Fruit fly (Drosophila melanogaster) whole organism, embryonic: ENCODE results near the gene prg.

Experiments used
- Adf1 ChIP-seq: fragments of 200-800 bp; sonication (Bioruptor generic); IDR thresholded peaks from 2 replicates; pipeline ENCODE4 v1.3.6; 2022; ENCODE audit warnings: missing biosample characterization, missing genetic modification characterization
- C15 ChIP-seq: fragments of 200-800 bp; sonication (Bioruptor generic); IDR thresholded peaks from 3 replicates; pipeline ENCODE4 v1.3.6; 2022; ENCODE audit warnings: missing biosample characterization, missing genetic modification characterization
- CG10147 ChIP-seq: fragments of 200-800 bp; sonication (Bioruptor generic); optimal IDR thresholded peaks from 2 replicates; lab custom pipeline; 2019; ENCODE audit warnings: missing biosample characterization, mild to moderate bottlenecking, missing genetic modification characterization, moderate library complexity
- CG10321 ChIP-seq: fragments of 200-800 bp; sonication (Bioruptor generic); IDR thresholded peaks from 2 replicates; pipeline ENCODE4 v1.3.6; 2022; ENCODE audit warnings: missing biosample characterization, missing genetic modification characterization
- CG10959 ChIP-seq: fragments of 200-800 bp; sonication (Bioruptor generic); IDR thresholded peaks from 2 replicates; pipeline ENCODE4 v1.3.6; 2022; ENCODE audit warnings: missing biosample characterization, missing genetic modification characterization
- CG11247 ChIP-seq: fragments of 200-800 bp; sonication (Bioruptor generic); IDR thresholded peaks from 2 replicates; pipeline ENCODE4 v1.3.6; 2022; ENCODE audit warnings: missing biosample characterization, missing genetic modification characterization
- CG12071 ChIP-seq: fragments of 200-800 bp; sonication (Bioruptor generic); optimal IDR thresholded peaks from 3 replicates; lab custom pipeline; 2018; ENCODE audit warnings: missing biosample characterization, mild to moderate bottlenecking, missing genetic modification characterization
- CG15696 ChIP-seq: fragments of 200-800 bp; sonication (Bioruptor generic); optimal IDR thresholded peaks from 2 replicates; lab custom pipeline; 2019; ENCODE audit warnings: missing biosample characterization, mild to moderate bottlenecking, missing genetic modification characterization, moderate library complexity
- CG18764 ChIP-seq: fragments of 200-800 bp; sonication (Bioruptor generic); optimal IDR thresholded peaks from 3 replicates; lab custom pipeline; 2016; ENCODE audit warnings: missing biosample characterization, missing genetic modification characterization
- CG31388 ChIP-seq: fragments of 200-800 bp; sonication (Bioruptor generic); optimal IDR thresholded peaks from 2 replicates; lab custom pipeline; 2016; ENCODE audit warnings: missing biosample characterization, missing genetic modification characterization
- CG33213 ChIP-seq: fragments of 200-800 bp; sonication (Bioruptor generic); optimal IDR thresholded peaks from 3 replicates; lab custom pipeline; 2016; ENCODE audit warnings: missing biosample characterization, missing genetic modification characterization
- CG34376 ChIP-seq: fragments of 200-800 bp; sonication (Bioruptor generic); optimal IDR thresholded peaks from 2 replicates; lab custom pipeline; 2018; ENCODE audit warnings: missing biosample characterization, mild to moderate bottlenecking, missing genetic modification characterization
- CG4360 ChIP-seq: fragments of 200-800 bp; sonication (Bioruptor generic); IDR thresholded peaks from 2 replicates; pipeline ENCODE4 v1.3.6; 2022; ENCODE audit warnings: missing biosample characterization, missing genetic modification characterization
- Doc2 ChIP-seq: fragments of 200-800 bp; sonication (Bioruptor generic); IDR thresholded peaks from 2 replicates; pipeline ENCODE4 v1.3.6; 2022; ENCODE audit warnings: missing biosample characterization, missing genetic modification characterization
- Dref ChIP-seq: fragments of 200-800 bp; sonication (Bioruptor generic); IDR thresholded peaks from 2 replicates; pipeline ENCODE4 v1.3.6; 2022; ENCODE audit warnings: missing biosample characterization, missing genetic modification characterization
- E2f2 ChIP-seq: fragments of 200-800 bp; sonication (Bioruptor generic); IDR thresholded peaks from 2 replicates; pipeline ENCODE4 v1.3.6; 2022; ENCODE audit warnings: missing biosample characterization, missing genetic modification characterization
- Ets65A ChIP-seq: fragments of 200-800 bp; sonication (Bioruptor generic); peaks from one replicate; lab custom pipeline; 2016; ENCODE audit warnings: missing biosample characterization, missing genetic modification characterization
- GATAe ChIP-seq: fragments of 200-800 bp; sonication (Bioruptor generic); conservative IDR thresholded peaks from 2 replicates; pipeline ENCODE4 v1.3.6; 2022; ENCODE audit warnings: missing biosample characterization, missing genetic modification characterization
- HLH4C ChIP-seq: fragments of 200-800 bp; sonication (Bioruptor generic); IDR thresholded peaks from 3 replicates; pipeline ENCODE4 v1.3.6; 2022; ENCODE audit warnings: missing biosample characterization, missing genetic modification characterization; ENCODE audit not compliant: partially characterized antibody
- MESR4 ChIP-seq: fragments of 200-800 bp; sonication (Bioruptor generic); optimal IDR thresholded peaks from 2 replicates; lab custom pipeline; 2018; ENCODE audit warnings: missing biosample characterization, mild to moderate bottlenecking, missing genetic modification characterization, moderate library complexity
- Ravus ChIP-seq: fragments of 200-800 bp; sonication (Bioruptor generic); IDR thresholded peaks from 2 replicates; pipeline ENCODE4 v1.3.6; 2022; ENCODE audit warnings: missing biosample characterization, missing genetic modification characterization
- Spps ChIP-seq: fragments of 200-800 bp; sonication (Bioruptor generic); optimal IDR thresholded peaks from 2 replicates; lab custom pipeline; 2018; ENCODE audit warnings: missing biosample characterization, mild to moderate bottlenecking, missing genetic modification characterization
- Trl ChIP-seq, 3 experiments: fragments of >200 bp in 2 of 3; fragments of 200-800 bp in 1 of 3; sonication (Bioruptor generic) in 1 of 3; optimal IDR thresholded peaks; 2 replicates in 1 of 3; 3 replicates in 2 of 3; lab custom pipeline; 2016 to 2017; ENCODE audit warnings: missing biosample characterization in 1 of 3, missing genetic modification characterization in 1 of 3
- Xrp1 ChIP-seq: fragments of 200-800 bp; sonication (Bioruptor generic); IDR thresholded peaks from 2 replicates; pipeline ENCODE4 v1.3.6; 2022; ENCODE audit warnings: missing biosample characterization, missing genetic modification characterization
- YL-1 ChIP-seq: fragments of 200-800 bp; sonication (Bioruptor generic); optimal IDR thresholded peaks from 3 replicates; lab custom pipeline; 2017; ENCODE audit warnings: missing biosample characterization, mild to moderate bottlenecking, missing genetic modification characterization
- bbx ChIP-seq: fragments of 200-800 bp; sonication (Bioruptor generic); IDR thresholded peaks from 2 replicates; pipeline ENCODE4 v1.3.6; 2022; ENCODE audit warnings: missing biosample characterization, missing genetic modification characterization; ENCODE audit not compliant: partially characterized antibody
- danr ChIP-seq: fragments of 200-800 bp; sonication (Bioruptor generic); IDR thresholded peaks from 2 replicates; pipeline ENCODE4 v1.3.6; 2022; ENCODE audit warnings: missing biosample characterization, missing genetic modification characterization
- dimm ChIP-seq: fragments of 200-800 bp; sonication (Bioruptor generic); IDR thresholded peaks from 2 replicates; pipeline ENCODE4 v1.3.6; 2022; ENCODE audit warnings: missing biosample characterization, missing genetic modification characterization
- exex ChIP-seq: fragments of 200-800 bp; sonication (Bioruptor generic); optimal IDR thresholded peaks from 4 replicates; lab custom pipeline; 2018; ENCODE audit warnings: missing biosample characterization, mild to moderate bottlenecking, missing genetic modification characterization, moderate library complexity
- fu2 ChIP-seq: fragments of 200-800 bp; sonication (Bioruptor generic); optimal IDR thresholded peaks from 2 replicates; lab custom pipeline; 2016; ENCODE audit warnings: missing biosample characterization, missing genetic modification characterization
- gfzf ChIP-seq: fragments of 200-800 bp; sonication (Bioruptor generic); optimal IDR thresholded peaks from 2 replicates; lab custom pipeline; 2016; ENCODE audit warnings: missing biosample characterization, mild to moderate bottlenecking, missing genetic modification characterization, moderate library complexity
- grn ChIP-seq: fragments of 200-800 bp; sonication (Bioruptor generic); optimal IDR thresholded peaks from 3 replicates; lab custom pipeline; 2017; ENCODE audit warnings: missing biosample characterization, missing genetic modification characterization
- jigr1 ChIP-seq: fragments of 200-800 bp; sonication (Bioruptor generic); IDR thresholded peaks from 3 replicates; pipeline ENCODE4 v1.3.6; 2022; ENCODE audit warnings: missing biosample characterization, missing genetic modification characterization
- mirr ChIP-seq: fragments of 200-800 bp; sonication (Bioruptor generic); optimal IDR thresholded peaks from 3 replicates; lab custom pipeline; 2018; ENCODE audit warnings: missing biosample characterization, mild to moderate bottlenecking, missing genetic modification characterization
- nerfin-2 ChIP-seq: fragments of 200-800 bp; sonication (Bioruptor generic); IDR thresholded peaks from 2 replicates; pipeline ENCODE4 v1.3.6; 2022; ENCODE audit warnings: missing biosample characterization, missing genetic modification characterization; ENCODE audit not compliant: partially characterized antibody
- sd ChIP-seq: fragments of 200-800 bp; sonication (Bioruptor generic); optimal IDR thresholded peaks from 3 replicates; lab custom pipeline; 2018; ENCODE audit warnings: missing biosample characterization, mild to moderate bottlenecking, missing genetic modification characterization, moderate library complexity
- sqz ChIP-seq: fragments of 200-800 bp; sonication (Bioruptor generic); optimal IDR thresholded peaks from 3 replicates; lab custom pipeline; 2018; ENCODE audit warnings: missing biosample characterization, mild to moderate bottlenecking, missing genetic modification characterization
- stc ChIP-seq: fragments of 200-800 bp; sonication (Bioruptor generic); IDR thresholded peaks from 2 replicates; pipeline ENCODE4 v1.3.6; 2022; ENCODE audit warnings: missing biosample characterization, missing genetic modification characterization
- tgo ChIP-seq: fragments of 200-800 bp; sonication (Bioruptor generic); IDR thresholded peaks from 3 replicates; pipeline ENCODE4 v1.3.6; 2022; ENCODE audit warnings: missing biosample characterization, missing genetic modification characterization
- vnd ChIP-seq: fragments of 200-800 bp; sonication (Bioruptor generic); IDR thresholded peaks from 3 replicates; pipeline ENCODE4 v1.3.6; 2022; ENCODE audit warnings: missing biosample characterization, missing genetic modification characterization; ENCODE audit not compliant: partially characterized antibody
- z ChIP-seq: fragments of 200-800 bp; sonication (Bioruptor generic); IDR thresholded peaks from 3 replicates; pipeline ENCODE4 v1.3.6; 2022; ENCODE audit warnings: missing biosample characterization, missing genetic modification characterization

Gene prg

dm6 chr2L:8490439-8490838, 26.2 kb downstream of the prg start, which contains the start of gene CG43400:
CG43400 (plus strand) TSS chr2L:8490739.
- TF ChIP-seq z (no peak), CG18764 (no peak), Xrp1 (no peak), CG31388 (GFP tag; lab: Kevin White, UChicago) (no peak), tgo (GFP tag; lab: Robert Waterston, UW) (no peak), HLH4C (GFP tag; lab: Robert Waterston, UW) (no peak), CG33213 (GFP tag; lab: Kevin White, UChicago) (no peak), stc (GFP tag; lab: Robert Waterston, UW) (no peak), bbx (no peak), gfzf (GFP tag; lab: Kevin White, UChicago) (no peak), CG10321 (no peak), sqz (no peak), CG10147 (GFP tag; lab: Kevin White, UChicago) (no peak), fu2 (GFP tag; lab: Kevin White, UChicago) (no peak), YL-1 (GFP tag; lab: Kevin White, UChicago) (no peak), E2f2 (GFP tag; lab: Robert Waterston, UW) (no peak)
- TF ChIP-seq, all 482 proteins: peak for 0

- no peak for TF ChIP-seq Trl (optimal IDR thresholded peaks at IDR 0.05; lab: Kevin White, UChicago)
- no peak for TF ChIP-seq Trl (GFP tag; optimal IDR thresholded peaks at IDR 0.05; lab: Kevin White, UChicago)
- TF ChIP-seq Dref (GFP tag; lab: Robert Waterston, UW), result no peak
- no peak for TF ChIP-seq MESR4 (GFP tag; lab: Kevin White, UChicago)
- no peak for TF ChIP-seq Adf1
- TF ChIP-seq exex (tag; lab: Kevin White, UChicago), result peak; percentile 93
- no peak for TF ChIP-seq Doc2 (GFP tag; lab: Robert Waterston, UW)
- TF ChIP-seq C15, result no peak
- TF ChIP-seq GATAe (GFP tag; lab: Robert Waterston, UW), result peak; percentile 45; the same call in 1 of the 2 replicates
- peak; percentile 70 for TF ChIP-seq mirr
- 0 out of 3 replicates have a peak, but pooled peaks have one; percentile 40 for TF ChIP-seq vnd
- TF ChIP-seq Ets65A, result peak; percentile 49
- TF ChIP-seq CG15696 (tag; lab: Kevin White, UChicago), result no peak
- TF ChIP-seq jigr1, result no peak
- TF ChIP-seq Spps, result no peak
- peak; percentile 85 for TF ChIP-seq CG34376 (GFP tag; lab: Kevin White, UChicago)
- TF ChIP-seq sd (tag; lab: Kevin White, UChicago), result peak; percentile 53
- TF ChIP-seq CG4360 (GFP tag; lab: Robert Waterston, UW), result no peak
- no peak for TF ChIP-seq Ravus (GFP tag; lab: Robert Waterston, UW)
- no peak for TF ChIP-seq CG12071 (GFP tag; lab: Kevin White, UChicago)
- TF ChIP-seq CG10959 (GFP tag; lab: Robert Waterston, UW), result no peak
- TF ChIP-seq CG11247 (GFP tag; lab: Robert Waterston, UW), result no peak
- no peak for TF ChIP-seq danr (GFP tag; lab: Robert Waterston, UW)
- no peak for TF ChIP-seq dimm
- TF ChIP-seq grn, result peak; percentile 85
- TF ChIP-seq nerfin-2 (GFP tag; lab: Robert Waterston, UW), result no peak
Measured at dm6 chr2L:8496269-8496668, 32.0 kb downstream of the prg start, which contains the start of gene Bace. Bace (minus strand) TSS chr2L:8496307.
